Fruit fly (Drosophila melanogaster) whole organism: ENCODE data around the gene CG15571.

Experiments used
- CG8478 ChIP-seq: fragments of >200 bp; optimal IDR thresholded peaks from 2 replicates; lab custom pipeline; 2018; ENCODE audit warnings: inconsistent platforms
- Dll ChIP-seq: fragments of >200 bp; optimal IDR thresholded peaks from 2 replicates; lab custom pipeline; 2017
- psq ChIP-seq: fragments of >200 bp; optimal IDR thresholded peaks from 2 replicates; lab custom pipeline; 2017
- usp ChIP-seq: fragments of >200 bp; optimal IDR thresholded peaks from 2 replicates; lab custom pipeline; 2017; ENCODE audit warnings: missing biosample characterization, missing genetic modification characterization, mixed read lengths

DNA sequence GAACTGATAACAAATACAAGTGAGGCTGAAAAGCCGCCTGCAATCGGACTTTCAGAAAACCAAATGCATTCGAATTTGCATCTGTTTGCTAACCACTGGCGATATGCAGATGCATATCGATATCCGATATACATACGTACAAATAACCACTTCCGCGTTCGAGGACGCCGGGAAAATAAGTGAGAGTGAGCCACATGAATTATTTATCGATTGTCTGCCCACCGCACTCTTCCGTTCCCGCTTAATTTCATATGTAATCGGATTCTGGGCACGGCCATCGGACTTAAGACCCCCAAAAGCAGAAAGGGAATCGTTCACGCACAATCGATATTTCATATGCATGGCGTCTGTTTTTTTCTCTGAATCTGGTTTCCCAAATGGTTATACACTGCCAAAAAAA lies 39.5 kb downstream of the CG15571 start:
- TF ChIP-seq psq (lab: Kevin White, UChicago) (no peak), CG8478 (lab: Kevin White, UChicago) (no peak), Dll (lab: Kevin White, UChicago) (no peak), usp (GFP tag; lab: Kevin White, UChicago) (no peak)
